Fruit fly (Drosophila melanogaster) whole organism, prepupa: ENCODE measurements around the gene CG7945.

Source experiments
- CG10669 ChIP-seq: fragments of 200-800 bp; sonication (Bioruptor generic); optimal IDR thresholded peaks from 3 replicates; lab custom pipeline; 2018; ENCODE audit warnings: missing biosample characterization, mild to moderate bottlenecking, missing genetic modification characterization, moderate library complexity
- CG6792 ChIP-seq: fragments of 200-800 bp; sonication (Bioruptor generic); optimal IDR thresholded peaks from 3 replicates; lab custom pipeline; 2016; ENCODE audit warnings: missing biosample characterization, missing genetic modification characterization
- Sox15 ChIP-seq: fragments of 200-800 bp; sonication (Bioruptor generic); optimal IDR thresholded peaks from 3 replicates; lab custom pipeline; 2016; ENCODE audit warnings: missing biosample characterization, missing genetic modification characterization
- ss ChIP-seq, 2 experiments: fragments of 200-800 bp; sonication (Bioruptor generic); optimal IDR thresholded peaks; 2 replicates in 1 of 2; 3 replicates in 1 of 2; lab custom pipeline; 2017 to 2018; ENCODE audit warnings: mild to moderate bottlenecking in 2 of 2, missing biosample characterization in 2 of 2, missing genetic modification characterization in 2 of 2, moderate library complexity in 1 of 2
- vri ChIP-seq: fragments of 200-800 bp; sonication (Bioruptor generic); optimal IDR thresholded peaks from 3 replicates; lab custom pipeline; 2016; ENCODE audit warnings: missing biosample characterization, mild to moderate bottlenecking, missing genetic modification characterization

DNA sequence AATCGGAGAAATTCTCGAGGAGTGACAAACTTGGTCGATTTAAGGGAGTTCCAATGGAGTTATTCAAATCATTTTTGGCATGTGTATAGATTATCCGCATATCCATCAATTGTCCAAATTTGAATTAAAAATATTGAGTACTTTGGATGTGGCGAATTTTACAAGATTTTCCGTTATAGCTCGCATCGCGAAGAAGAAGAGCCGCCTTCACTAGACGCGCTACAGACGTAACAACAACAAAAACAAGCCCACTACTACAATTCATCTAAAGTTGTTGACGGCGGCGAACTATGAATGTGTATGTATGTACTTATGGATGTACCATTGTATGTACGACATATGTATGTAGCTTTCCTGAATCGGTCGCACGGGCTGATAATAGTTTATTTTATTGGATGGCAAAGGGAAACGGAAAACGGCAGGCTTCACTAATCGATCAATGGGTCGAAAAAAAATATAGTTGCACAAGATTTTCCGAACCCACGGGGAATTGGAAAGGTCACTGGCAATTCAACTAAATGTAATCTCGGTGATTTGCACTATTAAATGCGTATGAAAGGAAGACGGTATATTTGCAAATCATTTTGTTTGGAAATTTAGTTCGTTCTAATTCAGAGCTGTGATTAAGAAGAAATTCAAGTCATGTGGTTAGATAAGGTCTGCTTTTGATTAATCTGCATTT, 9.0 kb downstream of the CG7945 start:
- TF ChIP-seq ss (GFP tag; optimal IDR thresholded peaks at IDR 0.05; lab: Kevin White, UChicago) (no peak), vri (GFP tag; lab: Kevin White, UChicago) (no peak), CG6792 (GFP tag; lab: Kevin White, UChicago) (no peak), CG10669 (GFP tag; lab: Kevin White, UChicago) (no peak), Sox15 (no peak)
